Worm (Caenorhabditis elegans) whole organism, L1 larva: ENCODE results near the gene ccd-5.

Source experiments
- C16A3.4 ChIP-seq: fragments of 150-350 bp; optimal IDR thresholded peaks from 2 replicates; lab custom pipeline; 2014; ENCODE audit warnings: missing biosample characterization, missing genetic modification characterization
- F16B12.6 ChIP-seq: fragments of 150-350 bp; optimal IDR thresholded peaks from 2 replicates; lab custom pipeline; 2014; ENCODE audit warnings: missing biosample characterization, missing genetic modification characterization
- Y116A8C.19 ChIP-seq: sonication (generic microtip); optimal IDR thresholded peaks from 2 replicates; lab custom pipeline; 2016; ENCODE audit warnings: missing compliant biosample characterization, missing genetic modification characterization, borderline replicate concordance
- aha-1 ChIP-seq: fragments of 150-350 bp; optimal IDR thresholded peaks from 2 replicates; lab custom pipeline; 2014; ENCODE audit warnings: missing biosample characterization, missing genetic modification characterization
- ama-1 ChIP-seq: fragments of 150-350 bp; optimal IDR thresholded peaks from 2 replicates; lab custom pipeline; 2014
- blmp-1 ChIP-seq: fragments of 150-350 bp; optimal IDR thresholded peaks from 2 replicates; lab custom pipeline; 2014; ENCODE audit warnings: missing biosample characterization, missing genetic modification characterization
- ceh-8 ChIP-seq: fragments of 200-800 bp; sonication (Bioruptor generic); optimal IDR thresholded peaks from 2 replicates; lab custom pipeline; 2018; ENCODE audit warnings: mild to moderate bottlenecking, missing genetic modification characterization, moderate library complexity, missing compliant biosample characterization
- ceh-88 ChIP-seq: fragments of 200-800 bp; sonication (Bioruptor generic); IDR thresholded peaks from 2 replicates; pipeline ENCODE4 v1.3.6; 2022; ENCODE audit warnings: missing genetic modification characterization, missing compliant biosample characterization
- ceh-90 ChIP-seq: sonication (generic microtip); optimal IDR thresholded peaks from 2 replicates; lab custom pipeline; 2016; ENCODE audit warnings: missing genetic modification characterization, missing compliant biosample characterization
- dpl-1 ChIP-seq, 3 experiments: fragments of 150-350 bp in 2 of 3; sonication (generic microtip) in 1 of 3; optimal IDR thresholded peaks; 2 replicates each; lab custom pipeline; 2014 to 2017; ENCODE audit warnings: missing biosample characterization in 3 of 3, missing genetic modification characterization in 3 of 3, missing genetic modification reagents in 3 of 3
- egl-27 ChIP-seq, 2 experiments: fragments of 150-350 bp in 1 of 2; sonication (generic microtip); optimal IDR thresholded peaks; 3 replicates each; lab custom pipeline; 2017 to 2018; ENCODE audit warnings: missing biosample characterization in 2 of 2, missing genetic modification characterization in 2 of 2, missing genetic modification reagents in 2 of 2
- elt-2 ChIP-seq: sonication (generic microtip); optimal IDR thresholded peaks from 2 replicates; lab custom pipeline; 2016; ENCODE audit warnings: missing genetic modification characterization, mild to moderate bottlenecking, inconsistent platforms, missing compliant biosample characterization, missing genetic modification reagents
- elt-3 ChIP-seq, 6 experiments: fragments of 150-350 bp in 1 of 6; sonication (generic microtip); optimal IDR thresholded peaks; 2 replicates each; lab custom pipeline; 2017 to 2018; ENCODE audit warnings: missing biosample characterization in 6 of 6, missing genetic modification characterization in 6 of 6, inconsistent platforms in 1 of 6
- ets-5 ChIP-seq: fragments of 200-800 bp; sonication (Bioruptor generic); IDR thresholded peaks from 2 replicates; pipeline ENCODE4 v1.3.6; 2022; ENCODE audit warnings: missing genetic modification characterization, missing compliant biosample characterization
- fkh-10 ChIP-seq: sonication (generic microtip); optimal IDR thresholded peaks from 2 replicates; lab custom pipeline; 2017; ENCODE audit warnings: missing biosample characterization, missing genetic modification reagents, missing genetic modification characterization
- fkh-4 ChIP-seq: sonication (generic microtip); optimal IDR thresholded peaks from 2 replicates; lab custom pipeline; 2016; ENCODE audit warnings: missing compliant biosample characterization, missing genetic modification characterization, borderline replicate concordance
- fkh-8 ChIP-seq: sonication (generic microtip); optimal IDR thresholded peaks from 2 replicates; lab custom pipeline; 2016; ENCODE audit warnings: mild to moderate bottlenecking, missing genetic modification characterization, missing compliant biosample characterization
- hlh-17 ChIP-seq: fragments of 200-800 bp; sonication (Bioruptor generic); optimal IDR thresholded peaks from 2 replicates; lab custom pipeline; 2018; ENCODE audit warnings: missing genetic modification characterization, mild to moderate bottlenecking, missing compliant biosample characterization, moderate library complexity, borderline replicate concordance
- hlh-4 ChIP-seq: sonication (generic microtip); optimal IDR thresholded peaks from 2 replicates; lab custom pipeline; 2016; ENCODE audit warnings: mild to moderate bottlenecking, missing genetic modification characterization, missing compliant biosample characterization
- hpl-2 ChIP-seq: fragments of 150-350 bp; optimal IDR thresholded peaks from 2 replicates; lab custom pipeline; 2014; ENCODE audit warnings: missing biosample characterization, missing genetic modification reagents, missing genetic modification characterization
- irx-1 ChIP-seq: sonication (generic microtip); optimal IDR thresholded peaks from 2 replicates; lab custom pipeline; 2016; ENCODE audit warnings: missing genetic modification characterization, missing compliant biosample characterization
- lin-13 ChIP-seq: fragments of 150-350 bp; optimal IDR thresholded peaks from 2 replicates; lab custom pipeline; 2014; ENCODE audit warnings: missing biosample characterization, missing genetic modification reagents, missing genetic modification characterization
- lin-14 ChIP-seq: fragments of 200-800 bp; sonication (Bioruptor generic); optimal IDR thresholded peaks from 2 replicates; lab custom pipeline; 2018; ENCODE audit warnings: mild to moderate bottlenecking, missing genetic modification characterization, moderate library complexity, missing compliant biosample characterization
- lin-35 ChIP-seq, 2 experiments: fragments of 150-350 bp; optimal IDR thresholded peaks; 2 replicates each; lab custom pipeline; 2014; ENCODE audit warnings: missing biosample characterization in 2 of 2, missing genetic modification characterization in 2 of 2, missing genetic modification reagents in 2 of 2
- lin-39 ChIP-seq: fragments of 150-350 bp; optimal IDR thresholded peaks from 2 replicates; lab custom pipeline; 2014; ENCODE audit warnings: missing biosample characterization, missing genetic modification reagents, missing genetic modification characterization
- lsy-2 ChIP-seq, 2 experiments: fragments of 150-350 bp; optimal IDR thresholded peaks; 2 replicates each; lab custom pipeline; 2014; ENCODE audit warnings: missing biosample characterization in 2 of 2, missing genetic modification characterization in 2 of 2
- mdl-1 ChIP-seq, 2 experiments: fragments of 150-350 bp; optimal IDR thresholded peaks; 2 replicates each; lab custom pipeline; 2014 to 2017; ENCODE audit warnings: missing biosample characterization in 2 of 2, missing genetic modification characterization in 2 of 2, inconsistent platforms in 1 of 2
- mef-2 ChIP-seq: fragments of 150-350 bp; optimal IDR thresholded peaks from 2 replicates; lab custom pipeline; 2014; ENCODE audit warnings: missing biosample characterization, missing genetic modification characterization
- mep-1 ChIP-seq: fragments of 150-350 bp; optimal IDR thresholded peaks from 2 replicates; lab custom pipeline; 2014; ENCODE audit warnings: missing biosample characterization, missing genetic modification characterization
- nhr-11 ChIP-seq: fragments of 150-350 bp; optimal IDR thresholded peaks from 2 replicates; lab custom pipeline; 2014; ENCODE audit warnings: missing biosample characterization, missing genetic modification characterization
- nhr-12 ChIP-seq: sonication (generic microtip); optimal IDR thresholded peaks from 2 replicates; lab custom pipeline; 2017; ENCODE audit warnings: missing biosample characterization, missing genetic modification characterization
- nhr-19 ChIP-seq: fragments of 200-800 bp; sonication (Bioruptor generic); conservative IDR thresholded peaks from 2 replicates; pipeline ENCODE4 v1.3.6; 2022; ENCODE audit warnings: missing genetic modification characterization, missing compliant biosample characterization
- nhr-28 ChIP-seq: fragments of 150-350 bp; optimal IDR thresholded peaks from 2 replicates; lab custom pipeline; 2014; ENCODE audit warnings: missing biosample characterization, missing genetic modification characterization
- nhr-47 ChIP-seq: sonication (generic microtip); optimal IDR thresholded peaks from 2 replicates; lab custom pipeline; 2016; ENCODE audit warnings: mild to moderate bottlenecking, missing genetic modification characterization, moderate library complexity, missing compliant biosample characterization
- nhr-71 ChIP-seq: sonication (generic microtip); optimal IDR thresholded peaks from 2 replicates; lab custom pipeline; 2016; ENCODE audit warnings: mild to moderate bottlenecking, missing genetic modification characterization, moderate library complexity, missing compliant biosample characterization
- nhr-77 ChIP-seq: fragments of 150-350 bp; optimal IDR thresholded peaks from 2 replicates; lab custom pipeline; 2014; ENCODE audit warnings: missing biosample characterization, missing genetic modification characterization
- nhr-85 ChIP-seq: sonication (generic microtip); peaks from one replicate; lab custom pipeline; 2016; ENCODE audit warnings: missing genetic modification characterization, inconsistent platforms, missing compliant biosample characterization
- nhr-90 ChIP-seq: sonication (generic microtip); optimal IDR thresholded peaks from 2 replicates; lab custom pipeline; 2016; ENCODE audit warnings: mild to moderate bottlenecking, missing genetic modification characterization, missing compliant biosample characterization; ENCODE audit not compliant: poor library complexity
- pax-3 ChIP-seq: fragments of 200-800 bp; sonication (Bioruptor generic); optimal IDR thresholded peaks from 2 replicates; lab custom pipeline; 2018; ENCODE audit warnings: mild to moderate bottlenecking, missing genetic modification characterization, moderate library complexity, missing compliant biosample characterization
- pqm-1 ChIP-seq: sonication (generic microtip); optimal IDR thresholded peaks from 3 replicates; lab custom pipeline; 2017; ENCODE audit warnings: missing biosample characterization, missing genetic modification characterization
- rnt-1 ChIP-seq: sonication (generic microtip); optimal IDR thresholded peaks from 2 replicates; lab custom pipeline; 2016; ENCODE audit warnings: mild to moderate bottlenecking, missing genetic modification characterization, moderate library complexity, missing compliant biosample characterization
- snu-23 ChIP-seq: sonication (generic microtip); optimal IDR thresholded peaks from 2 replicates; lab custom pipeline; 2016; ENCODE audit warnings: missing genetic modification characterization, missing compliant biosample characterization
- sox-4 ChIP-seq: sonication (generic microtip); optimal IDR thresholded peaks from 2 replicates; lab custom pipeline; 2016; ENCODE audit warnings: missing genetic modification characterization, missing compliant biosample characterization
- sptf-1 ChIP-seq: fragments of 150-350 bp; optimal IDR thresholded peaks from 2 replicates; lab custom pipeline; 2014; ENCODE audit warnings: missing biosample characterization, missing genetic modification characterization
- sup-37 ChIP-seq: fragments of 200-800 bp; sonication (Bioruptor generic); optimal IDR thresholded peaks from 2 replicates; lab custom pipeline; 2018; ENCODE audit warnings: mild to moderate bottlenecking, missing genetic modification characterization, missing compliant biosample characterization
- tbx-2 ChIP-seq: sonication (generic microtip); optimal IDR thresholded peaks from 2 replicates; lab custom pipeline; 2016; ENCODE audit warnings: missing genetic modification characterization, missing compliant biosample characterization
- tlp-1 ChIP-seq: fragments of 150-350 bp; optimal IDR thresholded peaks from 2 replicates; lab custom pipeline; 2014; ENCODE audit warnings: missing biosample characterization, missing genetic modification characterization
- unc-130 ChIP-seq: fragments of 150-350 bp; optimal IDR thresholded peaks from 2 replicates; lab custom pipeline; 2017; ENCODE audit warnings: missing biosample characterization, missing genetic modification characterization, inconsistent platforms
- unc-30 ChIP-seq: sonication (generic microtip); optimal IDR thresholded peaks from 2 replicates; lab custom pipeline; 2017; ENCODE audit warnings: missing biosample characterization, missing genetic modification characterization
- unc-86 ChIP-seq: sonication (generic microtip); optimal IDR thresholded peaks from 2 replicates; lab custom pipeline; 2016; ENCODE audit warnings: missing genetic modification characterization, missing compliant biosample characterization
- unc-98 ChIP-seq: fragments of 200-800 bp; sonication (Bioruptor generic); IDR thresholded peaks from 2 replicates; pipeline ENCODE4 v1.3.6; 2022; ENCODE audit warnings: missing genetic modification characterization, missing compliant biosample characterization
- vab-15 ChIP-seq: sonication (generic microtip); optimal IDR thresholded peaks from 2 replicates; lab custom pipeline; 2017; ENCODE audit warnings: missing genotype, mild to moderate bottlenecking, missing genetic modification characterization, missing compliant biosample characterization
- xbp-1 ChIP-seq: sonication (generic microtip); optimal IDR thresholded peaks from 2 replicates; lab custom pipeline; 2016; ENCODE audit warnings: missing genetic modification characterization, missing compliant biosample characterization
- zip-4 ChIP-seq: fragments of 200-800 bp; sonication (Bioruptor generic); optimal IDR thresholded peaks from 2 replicates; lab custom pipeline; 2018; ENCODE audit warnings: mild to moderate bottlenecking, missing genetic modification characterization, moderate library complexity, missing compliant biosample characterization

ccd-5 gene

ce11 chrX:2527877-2528276 lies 44.6 kb downstream of the ccd-5 start:
- TF ChIP-seq lin-14 (GFP tag; lab: Kevin White, UChicago): peak; percentile 47
- TF ChIP-seq tlp-1 (tag; lab: Kevin White, UChicago): no peak
- TF ChIP-seq snu-23 (GFP tag; lab: Kevin White, UChicago): peak; percentile 57
- TF ChIP-seq tbx-2 (tag; lab: Kevin White, UChicago): no peak
- TF ChIP-seq mdl-1 (tag; optimal IDR thresholded peaks at IDR 0.05; lab: Kevin White, UChicago): peak in 1 of 2 experiments; percentile 11
- no peak for TF ChIP-seq ets-5 (GFP tag; lab: Robert Waterston, UW)
- TF ChIP-seq unc-98: no peak
- no peak for TF ChIP-seq fkh-4 (tag; lab: Kevin White, UChicago)
- TF ChIP-seq elt-3 (tag; optimal IDR thresholded peaks at IDR 0.05; lab: Kevin White, UChicago): no peak
- TF ChIP-seq mef-2 (tag; lab: Kevin White, UChicago): no peak
- no peak for TF ChIP-seq hlh-4
- no peak for TF ChIP-seq nhr-11
- TF ChIP-seq lin-13 (GFP tag; lab: Kevin White, UChicago): no peak
- no peak for TF ChIP-seq ama-1 (lab: Kevin White, UChicago)
- TF ChIP-seq dpl-1 (GFP tag; optimal IDR thresholded peaks at IDR 0.05; lab: Kevin White, UChicago): peak in 1 of 3 experiments; percentile 1
- TF ChIP-seq nhr-85 (tag; lab: Kevin White, UChicago): peak; percentile 47
- TF ChIP-seq ceh-8: no peak
- TF ChIP-seq pqm-1: no peak
- peak; percentile 38 for TF ChIP-seq nhr-90
- no peak for TF ChIP-seq zip-4 (GFP tag; lab: Kevin White, UChicago)
- TF ChIP-seq nhr-12 (tag; lab: Kevin White, UChicago): no peak
- TF ChIP-seq pax-3 (tag; lab: Kevin White, UChicago): no peak
- no peak for TF ChIP-seq aha-1 (tag; lab: Kevin White, UChicago)
- TF ChIP-seq fkh-10 (GFP tag; lab: Kevin White, UChicago): peak; percentile 59
- TF ChIP-seq Y116A8C.19 (tag; lab: Kevin White, UChicago): no peak
- no peak for TF ChIP-seq sptf-1 (tag; lab: Kevin White, UChicago)
- TF ChIP-seq nhr-71 (tag; lab: Kevin White, UChicago): peak; percentile 53
- no peak for TF ChIP-seq irx-1 (tag; lab: Kevin White, UChicago)
- peak; percentile 17 for TF ChIP-seq xbp-1
- TF ChIP-seq lin-39 (tag; lab: Kevin White, UChicago): no peak
- no peak for TF ChIP-seq lsy-2 (tag; optimal IDR thresholded peaks at IDR 0.05; lab: Kevin White, UChicago)
- TF ChIP-seq nhr-28 (tag; lab: Kevin White, UChicago): no peak
- TF ChIP-seq ceh-88 (GFP tag; lab: Robert Waterston, UW): no peak
- TF ChIP-seq elt-2 (tag; lab: Kevin White, UChicago): no peak
- peak; percentile 7 for TF ChIP-seq nhr-77 (tag; lab: Kevin White, UChicago)
- TF ChIP-seq C16A3.4 (tag; lab: Kevin White, UChicago): no peak
- 0 out of 2 replicates have a peak, but pooled peaks have one; percentile 33 for TF ChIP-seq nhr-19 (GFP tag; lab: Robert Waterston, UW)
- TF ChIP-seq unc-130: no peak
- TF ChIP-seq fkh-8 (tag; lab: Kevin White, UChicago): peak; percentile 7
- no peak for TF ChIP-seq unc-30 (tag; lab: Kevin White, UChicago)
- peak in 1 of 2 experiments; percentile 44 for TF ChIP-seq lin-35 (GFP tag; optimal IDR thresholded peaks at IDR 0.05; lab: Kevin White, UChicago)
- no peak for TF ChIP-seq vab-15 (tag; lab: Kevin White, UChicago)
- TF ChIP-seq hlh-17 (GFP tag; lab: Kevin White, UChicago): no peak
- TF ChIP-seq sox-4: no peak
- TF ChIP-seq F16B12.6: no peak
- peak; percentile 52 for TF ChIP-seq rnt-1 (tag; lab: Kevin White, UChicago)
- no peak for TF ChIP-seq ceh-90
- no peak for TF ChIP-seq mep-1 (tag; lab: Kevin White, UChicago)
- TF ChIP-seq hpl-2: no peak
- no peak for TF ChIP-seq blmp-1
- no peak for TF ChIP-seq sup-37
- no peak for TF ChIP-seq egl-27 (tag; optimal IDR thresholded peaks at IDR 0.05; lab: Kevin White, UChicago)
- TF ChIP-seq unc-86 (tag; lab: Kevin White, UChicago): no peak
- peak; percentile 51 for TF ChIP-seq nhr-47 (tag; lab: Kevin White, UChicago)
